Worm (Caenorhabditis elegans): ENCODE data around the gene zmp-6.

ce11 chrIII:7199467-7199866 lies 48.2 kb downstream of the zmp-6 start:
- no peak for TF ChIP-seq F49E8.2 (tag; optimal IDR thresholded peaks at IDR 0.05; ENCODE audit: insufficient read depth)
- no peak for TF ChIP-seq ets-4 (GFP tag; optimal IDR thresholded peaks at IDR 0.05)
- no peak for TF ChIP-seq unc-62 (GFP tag; optimal IDR thresholded peaks at IDR 0.05)
- no peak for TF ChIP-seq tbx-9 (tag; optimal IDR thresholded peaks at IDR 0.05; ENCODE audit: borderline replicate concordance)
